Worm (Caenorhabditis elegans) whole organism, L1 larva: Measurements from ENCODE around the gene C08F8.9.

Source experiments
- C16A3.4 ChIP-seq: fragments of 150-350 bp; optimal IDR thresholded peaks from 2 replicates; lab custom pipeline; 2014; ENCODE audit warnings: missing biosample characterization, missing genetic modification characterization
- aha-1 ChIP-seq: fragments of 150-350 bp; optimal IDR thresholded peaks from 2 replicates; lab custom pipeline; 2014; ENCODE audit warnings: missing biosample characterization, missing genetic modification characterization
- aly-2 ChIP-seq: fragments of 150-350 bp; optimal IDR thresholded peaks from 2 replicates; lab custom pipeline; 2014; ENCODE audit warnings: missing biosample characterization, missing genetic modification characterization
- ama-1 ChIP-seq: fragments of 150-350 bp; optimal IDR thresholded peaks from 2 replicates; lab custom pipeline; 2014
- blmp-1 ChIP-seq: fragments of 150-350 bp; optimal IDR thresholded peaks from 2 replicates; lab custom pipeline; 2014; ENCODE audit warnings: missing biosample characterization, missing genetic modification characterization
- ceh-82 ChIP-seq, 3 experiments: fragments of 150-350 bp in 1 of 3; sonication (generic microtip) in 2 of 3; optimal IDR thresholded peaks; 2 replicates each; lab custom pipeline; 2014 to 2017; ENCODE audit warnings: missing biosample characterization in 3 of 3, missing genetic modification characterization in 3 of 3
- ceh-88 ChIP-seq: fragments of 200-800 bp; sonication (Bioruptor generic); IDR thresholded peaks from 2 replicates; pipeline ENCODE4 v1.3.6; 2022; ENCODE audit warnings: missing genetic modification characterization, missing compliant biosample characterization
- ces-1 ChIP-seq: fragments of 150-350 bp; optimal IDR thresholded peaks from 2 replicates; lab custom pipeline; 2014; ENCODE audit warnings: missing biosample characterization, missing genetic modification reagents, missing genetic modification characterization
- dpl-1 ChIP-seq, 3 experiments: fragments of 150-350 bp in 2 of 3; sonication (generic microtip) in 1 of 3; optimal IDR thresholded peaks; 2 replicates each; lab custom pipeline; 2014 to 2017; ENCODE audit warnings: missing biosample characterization in 3 of 3, missing genetic modification characterization in 3 of 3, missing genetic modification reagents in 3 of 3
- dsc-1 ChIP-seq: sonication (generic microtip); optimal IDR thresholded peaks from 2 replicates; lab custom pipeline; 2016; ENCODE audit warnings: mild to moderate bottlenecking, missing genetic modification characterization, missing compliant biosample characterization
- egl-13 ChIP-seq: sonication (generic microtip); optimal IDR thresholded peaks from 2 replicates; lab custom pipeline; 2016; ENCODE audit warnings: missing genotype, missing genetic modification reagents, missing genetic modification characterization, missing compliant biosample characterization
- elt-2 ChIP-seq: sonication (generic microtip); optimal IDR thresholded peaks from 2 replicates; lab custom pipeline; 2016; ENCODE audit warnings: missing genetic modification characterization, mild to moderate bottlenecking, inconsistent platforms, missing compliant biosample characterization, missing genetic modification reagents
- fkh-4 ChIP-seq: sonication (generic microtip); optimal IDR thresholded peaks from 2 replicates; lab custom pipeline; 2016; ENCODE audit warnings: missing compliant biosample characterization, missing genetic modification characterization, borderline replicate concordance
- grh-1 ChIP-seq: fragments of 200-800 bp; sonication (Bioruptor generic); IDR thresholded peaks from 2 replicates; pipeline ENCODE4 v1.3.6; 2022; ENCODE audit warnings: missing genetic modification reagents, missing genetic modification characterization, missing compliant biosample characterization
- hpl-2 ChIP-seq: fragments of 150-350 bp; optimal IDR thresholded peaks from 2 replicates; lab custom pipeline; 2014; ENCODE audit warnings: missing biosample characterization, missing genetic modification reagents, missing genetic modification characterization
- irx-1 ChIP-seq: sonication (generic microtip); optimal IDR thresholded peaks from 2 replicates; lab custom pipeline; 2016; ENCODE audit warnings: missing genetic modification characterization, missing compliant biosample characterization
- isw-1 ChIP-seq: fragments of 200-800 bp; sonication (Bioruptor generic); IDR thresholded peaks from 2 replicates; pipeline ENCODE4 v1.3.6; 2022; ENCODE audit warnings: missing genetic modification characterization, missing compliant biosample characterization
- lin-13 ChIP-seq: fragments of 150-350 bp; optimal IDR thresholded peaks from 2 replicates; lab custom pipeline; 2014; ENCODE audit warnings: missing biosample characterization, missing genetic modification reagents, missing genetic modification characterization
- lin-35 ChIP-seq, 2 experiments: fragments of 150-350 bp; optimal IDR thresholded peaks; 2 replicates each; lab custom pipeline; 2014; ENCODE audit warnings: missing biosample characterization in 2 of 2, missing genetic modification characterization in 2 of 2, missing genetic modification reagents in 2 of 2
- lin-39 ChIP-seq: fragments of 150-350 bp; optimal IDR thresholded peaks from 2 replicates; lab custom pipeline; 2014; ENCODE audit warnings: missing biosample characterization, missing genetic modification reagents, missing genetic modification characterization
- lsy-2 ChIP-seq, 2 experiments: fragments of 150-350 bp; optimal IDR thresholded peaks; 2 replicates each; lab custom pipeline; 2014; ENCODE audit warnings: missing biosample characterization in 2 of 2, missing genetic modification characterization in 2 of 2
- mab-9 ChIP-seq: fragments of 200-800 bp; sonication (Bioruptor generic); IDR thresholded peaks from 2 replicates; pipeline ENCODE4 v1.3.6; 2022; ENCODE audit warnings: missing genetic modification reagents, missing genetic modification characterization, missing compliant biosample characterization
- mdl-1 ChIP-seq, 2 experiments: fragments of 150-350 bp; optimal IDR thresholded peaks; 2 replicates each; lab custom pipeline; 2014 to 2017; ENCODE audit warnings: missing biosample characterization in 2 of 2, missing genetic modification characterization in 2 of 2, inconsistent platforms in 1 of 2
- nhr-12 ChIP-seq: sonication (generic microtip); optimal IDR thresholded peaks from 2 replicates; lab custom pipeline; 2017; ENCODE audit warnings: missing biosample characterization, missing genetic modification characterization
- nhr-19 ChIP-seq: fragments of 200-800 bp; sonication (Bioruptor generic); conservative IDR thresholded peaks from 2 replicates; pipeline ENCODE4 v1.3.6; 2022; ENCODE audit warnings: missing genetic modification characterization, missing compliant biosample characterization
- nhr-20 ChIP-seq: sonication (generic microtip); optimal IDR thresholded peaks from 2 replicates; lab custom pipeline; 2016; ENCODE audit warnings: mild to moderate bottlenecking, missing genetic modification characterization, missing compliant biosample characterization
- nhr-71 ChIP-seq: sonication (generic microtip); optimal IDR thresholded peaks from 2 replicates; lab custom pipeline; 2016; ENCODE audit warnings: mild to moderate bottlenecking, missing genetic modification characterization, moderate library complexity, missing compliant biosample characterization
- nhr-84 ChIP-seq: sonication (generic microtip); optimal IDR thresholded peaks from 2 replicates; lab custom pipeline; 2017; ENCODE audit warnings: missing biosample characterization, missing genetic modification characterization
- nhr-85 ChIP-seq: sonication (generic microtip); peaks from one replicate; lab custom pipeline; 2016; ENCODE audit warnings: missing genetic modification characterization, inconsistent platforms, missing compliant biosample characterization
- pax-3 ChIP-seq: fragments of 200-800 bp; sonication (Bioruptor generic); optimal IDR thresholded peaks from 2 replicates; lab custom pipeline; 2018; ENCODE audit warnings: mild to moderate bottlenecking, missing genetic modification characterization, moderate library complexity, missing compliant biosample characterization
- rnt-1 ChIP-seq: sonication (generic microtip); optimal IDR thresholded peaks from 2 replicates; lab custom pipeline; 2016; ENCODE audit warnings: mild to moderate bottlenecking, missing genetic modification characterization, moderate library complexity, missing compliant biosample characterization
- snpc-4 ChIP-seq: fragments of 150-350 bp; optimal IDR thresholded peaks from 2 replicates; lab custom pipeline; 2014; ENCODE audit warnings: missing biosample characterization, missing genetic modification characterization
- sox-4 ChIP-seq: sonication (generic microtip); optimal IDR thresholded peaks from 2 replicates; lab custom pipeline; 2016; ENCODE audit warnings: missing genetic modification characterization, missing compliant biosample characterization
- tbx-2 ChIP-seq: sonication (generic microtip); optimal IDR thresholded peaks from 2 replicates; lab custom pipeline; 2016; ENCODE audit warnings: missing genetic modification characterization, missing compliant biosample characterization
- unc-62 ChIP-seq: fragments of 150-350 bp; optimal IDR thresholded peaks from 2 replicates; lab custom pipeline; 2014; ENCODE audit warnings: missing biosample characterization, missing genetic modification reagents, missing genetic modification characterization
- unc-86 ChIP-seq: sonication (generic microtip); optimal IDR thresholded peaks from 2 replicates; lab custom pipeline; 2016; ENCODE audit warnings: missing genetic modification characterization, missing compliant biosample characterization
- xbp-1 ChIP-seq: sonication (generic microtip); optimal IDR thresholded peaks from 2 replicates; lab custom pipeline; 2016; ENCODE audit warnings: missing genetic modification characterization, missing compliant biosample characterization
- ztf-4 ChIP-seq: fragments of 150-350 bp; optimal IDR thresholded peaks from 2 replicates; lab custom pipeline; 2014; ENCODE audit warnings: missing biosample characterization, missing genetic modification characterization

Gene C08F8.9

DNA sequence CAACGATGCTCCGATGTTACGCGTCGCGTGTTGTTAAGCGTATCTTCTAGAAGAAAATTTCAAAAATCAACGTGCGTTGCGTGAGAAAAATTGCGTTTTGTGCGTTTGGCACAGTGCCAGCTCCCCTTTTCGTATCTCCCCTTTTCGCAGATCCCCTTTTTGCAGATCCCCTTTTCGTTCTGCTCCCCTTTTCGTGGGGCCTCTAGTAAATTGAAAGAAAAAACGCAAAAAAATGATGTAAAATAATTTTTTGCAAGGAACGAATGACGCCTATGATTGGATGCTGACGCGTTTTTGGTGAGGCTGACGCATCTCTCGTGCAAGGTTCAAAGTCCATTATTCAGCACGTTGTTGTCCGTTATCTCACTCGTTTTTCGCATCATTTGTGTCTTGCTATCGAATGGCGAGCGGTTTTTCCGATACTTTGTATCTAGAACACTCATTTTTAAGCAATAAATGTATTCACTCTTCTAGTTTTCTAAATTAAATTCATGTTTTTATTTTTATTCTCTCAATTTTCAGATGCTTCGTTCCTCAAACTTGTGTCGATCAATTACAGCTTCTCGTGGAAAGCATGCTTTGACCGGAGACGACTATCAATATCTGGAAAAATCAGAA lies 837 bp upstream of the C08F8.9 start, which contains the start of gene cpt-2 (continued):
- TF ChIP-seq lsy-2 (tag; optimal IDR thresholded peaks at IDR 0.05; lab: Kevin White, UChicago) (peak; percentile 90 to 93), fkh-4 (tag; lab: Kevin White, UChicago) (peak; percentile 49), elt-2 (tag; lab: Kevin White, UChicago) (peak; percentile 88), pax-3 (peak; percentile 72), blmp-1 (tag; lab: Kevin White, UChicago) (peak; percentile 56), dsc-1 (peak; percentile 91), unc-86 (tag; lab: Kevin White, UChicago) (peak; percentile 85), dpl-1 (GFP tag; optimal IDR thresholded peaks at IDR 0.05; lab: Kevin White, UChicago) (peak; percentile 67 to 82 (median 81)), irx-1 (peak; percentile 87), xbp-1 (tag; lab: Kevin White, UChicago) (peak; percentile 91), ama-1 (peak; percentile 37), mab-9 (GFP tag; lab: Robert Waterston, UW) (peak; percentile 89), grh-1 (GFP tag; lab: Robert Waterston, UW) (peak; percentile 89), ztf-4 (tag; lab: Kevin White, UChicago) (peak; percentile 64), nhr-20 (tag; lab: Kevin White, UChicago) (peak; percentile 92), hpl-2 (peak; percentile 66), aha-1 (peak; percentile 16), mdl-1 (tag; optimal IDR thresholded peaks at IDR 0.05; lab: Kevin White, UChicago) (peak in 1 of 2 experiments; percentile 86), tbx-2 (tag; lab: Kevin White, UChicago) (peak; percentile 91), lin-35 (GFP tag; optimal IDR thresholded peaks at IDR 0.05; lab: Kevin White, UChicago) (peak; percentile 83 to 90), rnt-1 (tag; lab: Kevin White, UChicago) (peak; percentile 93), ceh-88 (GFP tag; lab: Robert Waterston, UW) (peak; percentile 78), C16A3.4 (tag; lab: Kevin White, UChicago) (peak; percentile 74), lin-13 (GFP tag; lab: Kevin White, UChicago) (peak; percentile 84), ceh-82 (tag; optimal IDR thresholded peaks at IDR 0.05; lab: Kevin White, UChicago) (peak; percentile 77 to 93 (median 89)), aly-2 (peak; percentile 54), lin-39 (tag; lab: Kevin White, UChicago) (peak; percentile 86), snpc-4 (peak; percentile 79), sox-4 (peak; percentile 75), isw-1 (GFP tag; lab: Robert Waterston, UW) (peak; percentile 92), nhr-19 (peak; percentile 95)

DNA sequence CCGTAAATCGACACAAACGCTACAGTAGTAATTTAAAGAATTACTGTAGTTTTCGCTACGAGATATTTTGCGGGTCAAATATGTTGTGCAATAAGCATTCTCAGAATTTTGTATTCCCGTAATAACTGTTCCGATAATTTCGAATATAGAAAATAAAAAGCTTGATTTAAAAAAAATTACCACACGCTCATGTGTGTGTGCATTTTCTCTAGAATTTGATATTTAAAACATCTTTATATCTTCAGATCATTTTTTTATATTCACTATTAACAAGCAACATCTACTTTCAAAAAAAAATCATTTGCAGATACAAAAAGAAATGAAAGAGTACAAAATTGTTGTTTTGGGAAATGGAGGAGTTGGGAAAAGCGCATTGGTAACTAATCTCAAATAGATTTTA lies 1.4 kb downstream of the C08F8.9 start, which contains the start of gene rap-3:
rap-3 (plus strand) TSS at position 301 of the 400 bp plus-strand sequence.
- no peak for TF ChIP-seq nhr-12
- no peak for TF ChIP-seq nhr-71

DNA sequence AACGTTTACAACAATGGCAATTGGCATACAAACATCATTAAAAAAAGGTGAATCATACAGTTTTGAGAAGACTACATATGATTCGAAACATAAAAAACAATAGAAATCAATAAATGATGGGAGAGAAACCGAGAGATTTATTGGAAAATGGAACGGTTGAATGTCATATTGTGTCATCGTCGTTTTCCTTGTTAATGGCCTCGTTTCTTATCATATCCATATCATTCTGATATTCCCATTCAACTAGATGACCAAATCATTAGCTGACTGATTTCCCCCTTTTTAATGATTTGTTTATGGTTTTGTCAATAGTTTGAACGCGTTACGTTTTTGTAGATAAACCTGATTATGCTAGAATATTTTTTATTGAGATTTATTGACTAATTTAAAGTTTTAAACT lies 3.6 kb downstream of the C08F8.9 start:
- TF ChIP-seq egl-13 (tag; lab: Kevin White, UChicago) (no peak), nhr-85 (tag; lab: Kevin White, UChicago) (no peak), nhr-84 (tag; lab: Kevin White, UChicago) (no peak), unc-62 (GFP tag; lab: Kevin White, UChicago) (no peak), lin-35 (GFP tag; optimal IDR thresholded peaks at IDR 0.05; lab: Kevin White, UChicago) (no peak), isw-1 (GFP tag; lab: Robert Waterston, UW) (no peak), ces-1 (GFP tag; lab: Kevin White, UChicago) (no peak), blmp-1 (tag; lab: Kevin White, UChicago) (peak; percentile 24)
- TF ChIP-seq, all 84 proteins: peak for 1
